Fruit fly (Drosophila melanogaster) whole organism, wandering third instar larva: ENCODE data around the gene CG42399.

Experiments used
- Abd-B ChIP-seq: fragments of >200 bp; optimal IDR thresholded peaks from 2 replicates; lab custom pipeline; 2017; ENCODE audit warnings: missing biosample characterization, missing genetic modification characterization
- Dfd ChIP-seq: fragments of >200 bp; optimal IDR thresholded peaks from 2 replicates; lab custom pipeline; 2017; ENCODE audit warnings: missing biosample characterization, missing genetic modification characterization
- Vsx2 ChIP-seq: fragments of 200-300, 225-300 bp; sonication (Bioruptor generic); optimal IDR thresholded peaks from 2 replicates; lab custom pipeline; 2018; ENCODE audit warnings: missing biosample characterization, missing genetic modification characterization; ENCODE audit not compliant: partially characterized antibody
- dsf ChIP-seq: sonication (Bioruptor generic); optimal IDR thresholded peaks from 2 replicates; lab custom pipeline; 2016; ENCODE audit warnings: missing biosample characterization, missing genetic modification characterization, borderline replicate concordance
- pan ChIP-seq: fragments of >200 bp; optimal IDR thresholded peaks from 2 replicates; lab custom pipeline; 2017
- woc ChIP-seq: sonication (Bioruptor generic); optimal IDR thresholded peaks from 2 replicates; lab custom pipeline; 2016; ENCODE audit warnings: missing biosample characterization, mild to moderate bottlenecking, missing genetic modification characterization

DNA sequence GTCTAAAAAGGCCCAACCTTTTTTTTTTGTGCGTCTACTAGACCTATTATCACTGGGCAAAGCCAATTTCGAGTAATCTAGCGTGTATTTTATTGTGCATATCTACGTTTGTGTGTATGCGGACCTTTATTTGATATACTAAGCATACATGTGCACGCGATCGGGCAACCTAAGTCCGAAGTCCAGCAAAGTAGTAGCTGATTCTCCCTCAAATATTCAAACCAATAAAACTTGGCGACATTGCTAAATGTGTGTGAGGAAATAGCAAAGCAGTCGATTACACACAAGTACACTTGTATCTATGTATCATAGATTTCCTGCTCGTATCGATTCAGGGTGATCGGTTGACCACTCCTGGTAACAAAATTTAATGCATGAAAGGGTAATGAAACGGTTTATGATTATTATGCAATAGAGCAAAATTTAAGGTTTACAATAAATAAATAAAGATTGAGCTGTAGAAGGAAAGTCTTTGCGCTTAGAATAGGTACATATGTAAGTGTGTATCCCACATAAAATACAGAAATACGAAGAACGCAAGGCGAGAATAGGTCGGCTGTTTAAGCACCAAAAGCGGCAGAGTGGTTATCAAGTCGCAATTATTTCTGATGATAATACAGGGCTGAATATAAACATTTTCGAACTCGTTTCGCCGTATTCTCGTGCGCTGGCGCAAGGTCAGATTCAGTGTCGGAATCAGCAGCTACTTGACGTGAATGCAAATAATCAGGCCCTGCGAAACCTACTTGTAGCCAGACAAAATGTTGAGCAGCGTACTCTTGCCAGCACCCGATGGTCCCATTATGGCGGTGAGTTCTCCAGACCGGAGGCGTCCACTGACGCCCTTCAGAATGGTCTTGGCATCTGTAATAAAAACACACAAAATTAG is 27.5 kb downstream of the CG42399 start:
- TF ChIP-seq Abd-B (GFP tag; lab: Kevin White, UChicago) (no peak), woc (GFP tag; lab: Kevin White, UChicago) (no peak), Vsx2 (GFP tag; lab: Kevin White, UChicago) (no peak), dsf (GFP tag; lab: Kevin White, UChicago) (no peak), pan (lab: Kevin White, UChicago) (no peak), Dfd (GFP tag; lab: Kevin White, UChicago) (no peak)
